In genomic region chr3R:16247609-16248499, dm6 we compare ENCODE assay signal across 5 fruit fly cellular contexts.
TF ChIP-seq lines count a peak whose summit lies in the region.

No protein-coding gene starts in this region.

TF ChIP-seq in whole organism, adult, 20 proteins besides CTCF, POLR2A, EP300 and RAD21 (continued from another document):
- TF ChIP-seq tj (GFP tag; optimal IDR thresholded peaks at IDR 0.05; lab: Kevin White, UChicago) (peak; percentile 15), CG5204 (GFP tag; optimal IDR thresholded peaks at IDR 0.05; lab: Kevin White, UChicago) (peak; percentile 76)

TF ChIP-seq in whole organism, embryonic, 481 proteins besides CTCF, POLR2A, EP300 and RAD21 (continued from another document and continues in another):
- no peak for TF ChIP-seq D (optimal IDR thresholded peaks at IDR 0.05; lab: Kevin White, UChicago)
- peak; percentile 82 for TF ChIP-seq D (GFP tag; optimal IDR thresholded peaks at IDR 0.05; lab: Kevin White, UChicago)
- TF ChIP-seq E2f2 (GFP tag; IDR thresholded peaks at IDR 0.05; lab: Robert Waterston, UW) = no peak
- TF ChIP-seq Deaf1 (tag; optimal IDR thresholded peaks at IDR 0.05; lab: Kevin White, UChicago) = peak; percentile 46
- TF ChIP-seq kni (GFP tag; optimal IDR thresholded peaks at IDR 0.05; lab: Kevin White, UChicago) = peak; percentile 69
- no peak for TF ChIP-seq CG3163 (GFP tag; optimal IDR thresholded peaks at IDR 0.05; lab: Kevin White, UChicago)
- peak; percentile 58 for TF ChIP-seq crol (GFP tag; IDR thresholded peaks at IDR 0.05; lab: Robert Waterston, UW)
- TF ChIP-seq CG7556 (GFP tag; optimal IDR thresholded peaks at IDR 0.05; lab: Kevin White, UChicago) = peak; percentile 88
- peak; percentile 17 for TF ChIP-seq grn (GFP tag; optimal IDR thresholded peaks at IDR 0.05; lab: Kevin White, UChicago)
- peak; percentile 91 for TF ChIP-seq CG11504 (tag; optimal IDR thresholded peaks at IDR 0.05; lab: Kevin White, UChicago)
- TF ChIP-seq HLH3B (GFP tag; IDR thresholded peaks at IDR 0.05; lab: Robert Waterston, UW) = peak; percentile 92
- TF ChIP-seq CG18764 (GFP tag; optimal IDR thresholded peaks at IDR 0.05; lab: Kevin White, UChicago) = peak; percentile 74
- peak; percentile 17 for TF ChIP-seq pum (GFP tag; optimal IDR thresholded peaks at IDR 0.05; lab: Kevin White, UChicago)
- TF ChIP-seq trh (GFP tag; optimal IDR thresholded peaks at IDR 0.05; lab: Kevin White, UChicago) = no peak
- TF ChIP-seq onecut (GFP tag; IDR thresholded peaks at IDR 0.05; lab: Robert Waterston, UW) = peak; percentile 83
- TF ChIP-seq CG8478 (optimal IDR thresholded peaks at IDR 0.05; lab: Kevin White, UChicago) = no peak
- peak; percentile 85 for TF ChIP-seq Max (GFP tag; optimal IDR thresholded peaks at IDR 0.05; lab: Kevin White, UChicago)
- peak; percentile 77 for TF ChIP-seq Drgx (GFP tag; IDR thresholded peaks at IDR 0.05; lab: Robert Waterston, UW)
- no peak for TF ChIP-seq Ets97D (GFP tag; optimal IDR thresholded peaks at IDR 0.05; lab: Kevin White, UChicago)
- no peak for TF ChIP-seq CG7963 (GFP tag; IDR thresholded peaks at IDR 0.05; lab: Robert Waterston, UW; ENCODE audit: partially characterized antibody)
- TF ChIP-seq shn (GFP tag; optimal IDR thresholded peaks at IDR 0.05; lab: Kevin White, UChicago) = no peak
- TF ChIP-seq sc (optimal IDR thresholded peaks at IDR 0.05; lab: Kevin White, UChicago) = no peak
- peak; percentile 19 for TF ChIP-seq sc (GFP tag; optimal IDR thresholded peaks at IDR 0.05; lab: Kevin White, UChicago)
- peak; percentile 73; the same call in 1 of the 3 replicates for TF ChIP-seq CG34422 (GFP tag; IDR thresholded peaks at IDR 0.05; lab: Robert Waterston, UW)
- TF ChIP-seq CG34224 (GFP tag; IDR thresholded peaks at IDR 0.05; lab: Robert Waterston, UW; ENCODE audit: partially characterized antibody) = no peak
- TF ChIP-seq Sry-δ (GFP tag; optimal IDR thresholded peaks at IDR 0.05; lab: Kevin White, UChicago) = peak; percentile 61
- TF ChIP-seq schlank (tag; optimal IDR thresholded peaks at IDR 0.05; lab: Kevin White, UChicago) = no peak
- peak; percentile 8 for TF ChIP-seq salm (tag; optimal IDR thresholded peaks at IDR 0.05; lab: Kevin White, UChicago)
- no peak for TF ChIP-seq Elba2 (GFP tag; optimal IDR thresholded peaks at IDR 0.05; lab: Kevin White, UChicago)
- peak; percentile 78 for TF ChIP-seq CG4854 (GFP tag; optimal IDR thresholded peaks at IDR 0.05; lab: Kevin White, UChicago)
- TF ChIP-seq CG10267 (tag; optimal IDR thresholded peaks at IDR 0.05; lab: Kevin White, UChicago) = peak; percentile 78
- TF ChIP-seq CG8281 (tag; optimal IDR thresholded peaks at IDR 0.05; lab: Kevin White, UChicago) = peak; percentile 57
- TF ChIP-seq CG31388 (GFP tag; optimal IDR thresholded peaks at IDR 0.05; lab: Kevin White, UChicago) = peak; percentile 32

TF ChIP-seq in whole organism, prepupa, 60 proteins besides CTCF, POLR2A, EP300 and RAD21 (continued from another document and continues in another):
- TF ChIP-seq eg (GFP tag; IDR thresholded peaks at IDR 0.05; lab: Robert Waterston, UW) (peak; percentile 79), pdm3 (GFP tag; optimal IDR thresholded peaks at IDR 0.05; lab: Kevin White, UChicago) (peak; percentile 65), CG11902 (GFP tag; optimal IDR thresholded peaks at IDR 0.05; lab: Kevin White, UChicago) (peak; percentile 66), Hr38 (GFP tag; optimal IDR thresholded peaks at IDR 0.05; lab: Kevin White, UChicago) (no peak), spab (GFP tag; optimal IDR thresholded peaks at IDR 0.05; lab: Kevin White, UChicago) (peak; percentile 65), CG6854 (GFP tag; optimal IDR thresholded peaks at IDR 0.05; lab: Kevin White, UChicago) (peak; percentile 67), Hr4 (GFP tag; optimal IDR thresholded peaks at IDR 0.05; lab: Kevin White, UChicago) (peak; percentile 76), CG3919 (GFP tag; optimal IDR thresholded peaks at IDR 0.05; lab: Kevin White, UChicago) (peak; percentile 91), vri (GFP tag; optimal IDR thresholded peaks at IDR 0.05; lab: Kevin White, UChicago) (no peak), Met (GFP tag; optimal IDR thresholded peaks at IDR 0.05; lab: Kevin White, UChicago) (peak; percentile 65), Sox15 (GFP tag; optimal IDR thresholded peaks at IDR 0.05; lab: Kevin White, UChicago) (peak; percentile 2), CG6808 (GFP tag; optimal IDR thresholded peaks at IDR 0.05; lab: Kevin White, UChicago) (peak; percentile 87), CG32006 (GFP tag; optimal IDR thresholded peaks at IDR 0.05; lab: Kevin White, UChicago) (peak; percentile 84), fd59A (GFP tag; optimal IDR thresholded peaks at IDR 0.05; lab: Kevin White, UChicago) (peak; percentile 53), dac (GFP tag; optimal IDR thresholded peaks at IDR 0.05; lab: Kevin White, UChicago) (peak; percentile 47), Eip93F (GFP tag; optimal IDR thresholded peaks at IDR 0.05; lab: Kevin White, UChicago) (no peak), topi (GFP tag; optimal IDR thresholded peaks at IDR 0.05; lab: Kevin White, UChicago) (peak; percentile 77), ss (GFP tag; optimal IDR thresholded peaks at IDR 0.05; lab: Kevin White, UChicago) (peak in 1 of 2 experiments; percentile 81), svp (GFP tag; lab: Kevin White, UChicago) (peak; percentile 83), Ets96B (tag; optimal IDR thresholded peaks at IDR 0.05; lab: Kevin White, UChicago) (peak; percentile 70), Ets21C (GFP tag; optimal IDR thresholded peaks at IDR 0.05; lab: Kevin White, UChicago) (peak; percentile 36), Sox14 (GFP tag; optimal IDR thresholded peaks at IDR 0.05; lab: Kevin White, UChicago) (peak; percentile 39), achi (GFP tag; optimal IDR thresholded peaks at IDR 0.05; lab: Kevin White, UChicago) (peak; percentile 64), OdsH (GFP tag; optimal IDR thresholded peaks at IDR 0.05; lab: Kevin White, UChicago) (peak; percentile 74), Smox (GFP tag; optimal IDR thresholded peaks at IDR 0.05; lab: Kevin White, UChicago) (peak; percentile 37), CG8119 (GFP tag; IDR thresholded peaks at IDR 0.05; lab: Robert Waterston, UW) (peak; percentile 69; the same call in 2 of the 3 replicates), CG6792 (GFP tag; optimal IDR thresholded peaks at IDR 0.05; lab: Kevin White, UChicago) (peak; percentile 33), acj6 (GFP tag; optimal IDR thresholded peaks at IDR 0.05; lab: Kevin White, UChicago) (peak; percentile 64), CG10669 (GFP tag; optimal IDR thresholded peaks at IDR 0.05; lab: Kevin White, UChicago) (peak; percentile 84), CG3032 (tag; optimal IDR thresholded peaks at IDR 0.05; lab: Kevin White, UChicago) (peak; percentile 83), CG9139 (GFP tag; optimal IDR thresholded peaks at IDR 0.05; lab: Kevin White, UChicago) (peak; percentile 42), CG4318 (GFP tag; optimal IDR thresholded peaks at IDR 0.05; lab: Kevin White, UChicago) (peak; percentile 73), Gug (GFP tag; IDR thresholded peaks at IDR 0.05; lab: Robert Waterston, UW) (peak; percentile 76), CG34406 (GFP tag; optimal IDR thresholded peaks at IDR 0.05; lab: Kevin White, UChicago) (peak; percentile 61)

TF ChIP-seq in whole organism, pupa, 21 proteins besides CTCF, POLR2A, EP300 and RAD21 (continued from another document):
- TF ChIP-seq D1 (tag; optimal IDR thresholded peaks at IDR 0.05; lab: Kevin White, UChicago) = no peak

TF ChIP-seq in whole organism, wandering third instar larva, 38 proteins besides CTCF, POLR2A, EP300 and RAD21 (continued from another document):
- TF ChIP-seq h (GFP tag; optimal IDR thresholded peaks at IDR 0.05; lab: Kevin White, UChicago) (peak; percentile 40), Mio (GFP tag; optimal IDR thresholded peaks at IDR 0.05; lab: Kevin White, UChicago) (no peak), usp (GFP tag; optimal IDR thresholded peaks at IDR 0.05; lab: Kevin White, UChicago) (no peak), brk (GFP tag; optimal IDR thresholded peaks at IDR 0.05; lab: Kevin White, UChicago) (no peak), Hr78 (GFP tag; optimal IDR thresholded peaks at IDR 0.05; lab: Kevin White, UChicago) (no peak), br (GFP tag; optimal IDR thresholded peaks at IDR 0.05; lab: Kevin White, UChicago) (peak; percentile 41), ey (GFP tag; optimal IDR thresholded peaks at IDR 0.05; lab: Kevin White, UChicago) (peak; percentile 56), dmrt93B (GFP tag; optimal IDR thresholded peaks at IDR 0.05; lab: Kevin White, UChicago) (peak; percentile 59), Vsx2 (GFP tag; optimal IDR thresholded peaks at IDR 0.05; lab: Kevin White, UChicago; ENCODE audit: partially characterized antibody) (no peak), Jra (GFP tag; optimal IDR thresholded peaks at IDR 0.05; lab: Kevin White, UChicago) (no peak), Hr83 (GFP tag; optimal IDR thresholded peaks at IDR 0.05; lab: Kevin White, UChicago; ENCODE audit: poor library complexity, severe bottlenecking) (peak; percentile 51), Sp1 (GFP tag; optimal IDR thresholded peaks at IDR 0.05; lab: Kevin White, UChicago) (peak; percentile 50), CG9705 (GFP tag; optimal IDR thresholded peaks at IDR 0.05; lab: Kevin White, UChicago) (peak; percentile 50), GATAd (GFP tag; optimal IDR thresholded peaks at IDR 0.05; lab: Kevin White, UChicago) (no peak), CrebA (GFP tag; optimal IDR thresholded peaks at IDR 0.05; lab: Kevin White, UChicago; ENCODE audit: borderline replicate concordance) (no peak), Abd-B (GFP tag; optimal IDR thresholded peaks at IDR 0.05; lab: Kevin White, UChicago) (no peak)
